Fruit fly (Drosophila melanogaster): Measurements from ENCODE around the gene Dd.

The Dd gene

dm6 chrX:21319202-21319772 is 4.5 kb downstream of the Dd start, which contains the start of the genes SLIRP1 and anox (continued):
- peak; percentile 85 for TF ChIP-seq Fer3 (tag; optimal IDR thresholded peaks at IDR 0.05)
- no peak for TF ChIP-seq Neu2 (GFP tag; optimal IDR thresholded peaks at IDR 0.05; ENCODE audit: borderline replicate concordance)
- TF ChIP-seq CG18476 (GFP tag; optimal IDR thresholded peaks at IDR 0.05) = peak; percentile 80
- TF ChIP-seq CG7556 (GFP tag; optimal IDR thresholded peaks at IDR 0.05) = peak; percentile 92
- TF ChIP-seq Gug (GFP tag; IDR thresholded peaks at IDR 0.05) = peak; percentile 63; the same call in 3 of the 4 replicates
- no peak for TF ChIP-seq CG7963 (GFP tag; IDR thresholded peaks at IDR 0.05; ENCODE audit: partially characterized antibody)
- TF ChIP-seq CG34376 (GFP tag; optimal IDR thresholded peaks at IDR 0.05) = peak; percentile 77
- no peak for TF ChIP-seq Dll (GFP tag; IDR thresholded peaks at IDR 0.05; ENCODE audit: partially characterized antibody)
- TF ChIP-seq CG10462 (GFP tag; optimal IDR thresholded peaks at IDR 0.05) = peak; percentile 70
- peak; percentile 52 for TF ChIP-seq CG2116 (GFP tag; optimal IDR thresholded peaks at IDR 0.05)
- no peak for TF ChIP-seq CG17568 (GFP tag; optimal IDR thresholded peaks at IDR 0.05)
- peak; percentile 43 for TF ChIP-seq CG3995 (GFP tag; optimal IDR thresholded peaks at IDR 0.05)
- no peak for TF ChIP-seq sima (GFP tag; optimal IDR thresholded peaks at IDR 0.05)
- TF ChIP-seq phol (tag; optimal IDR thresholded peaks at IDR 0.05) = peak; percentile 93
- TF ChIP-seq Optix (GFP tag; IDR thresholded peaks at IDR 0.05) = no peak
- peak; percentile 85 for TF ChIP-seq CG9817 (tag; optimal IDR thresholded peaks at IDR 0.05)
- TF ChIP-seq CG11093 (GFP tag; IDR thresholded peaks at IDR 0.05) = peak; percentile 67
- TF ChIP-seq sim (GFP tag; IDR thresholded peaks at IDR 0.05) = no peak
- TF ChIP-seq CG31365 (tag; optimal IDR thresholded peaks at IDR 0.05) = peak; percentile 46
- TF ChIP-seq ash1 (GFP tag; optimal IDR thresholded peaks at IDR 0.05) = no peak
- peak; percentile 38; the same call in 1 of the 2 replicates for TF ChIP-seq wdn (GFP tag; IDR thresholded peaks at IDR 0.05)
- TF ChIP-seq gsb-n (tag; optimal IDR thresholded peaks at IDR 0.05) = peak; percentile 83
- TF ChIP-seq pan (optimal IDR thresholded peaks at IDR 0.05) = no peak
- TF ChIP-seq pan (GFP tag; optimal IDR thresholded peaks at IDR 0.05 in 1 of 2, IDR thresholded peaks at IDR 0.05 in 1 of 2) = peak in 1 of 2 experiments; percentile 78
- TF ChIP-seq CG13296 (GFP tag; optimal IDR thresholded peaks at IDR 0.05) = peak; percentile 86
- TF ChIP-seq onecut (GFP tag; IDR thresholded peaks at IDR 0.05) = peak; percentile 60
- no peak for TF ChIP-seq Hr39 (optimal IDR thresholded peaks at IDR 0.05)
- no peak for TF ChIP-seq CG42726 (GFP tag; IDR thresholded peaks at IDR 0.05; ENCODE audit: partially characterized antibody)
- no peak for TF ChIP-seq tna (GFP tag; IDR thresholded peaks at IDR 0.05; ENCODE audit: partially characterized antibody)
- peak; percentile 91 for TF ChIP-seq CG11504 (tag; optimal IDR thresholded peaks at IDR 0.05)
- TF ChIP-seq Med (GFP tag) = peak; percentile 92
- TF ChIP-seq CG16779 (GFP tag; IDR thresholded peaks at IDR 0.05) = no peak
- TF ChIP-seq CG10147 (GFP tag; optimal IDR thresholded peaks at IDR 0.05) = peak; percentile 92
- TF ChIP-seq so (GFP tag; IDR thresholded peaks at IDR 0.05) = no peak; the same call in 2 of the 3 replicates
- peak; percentile 72 for TF ChIP-seq CG6683 (GFP tag; optimal IDR thresholded peaks at IDR 0.05)
- TF ChIP-seq CG4617 (GFP tag; optimal IDR thresholded peaks at IDR 0.05; ENCODE audit: borderline replicate concordance) = peak; percentile 55
- TF ChIP-seq oc (tag; optimal IDR thresholded peaks at IDR 0.05) = peak; percentile 74
- TF ChIP-seq CG15696 (tag; optimal IDR thresholded peaks at IDR 0.05) = peak; percentile 68
- TF ChIP-seq croc (GFP tag; conservative IDR thresholded peaks at IDR 0.05) = peak; percentile 71
- peak; percentile 74 for TF ChIP-seq sisA (GFP tag; IDR thresholded peaks at IDR 0.05)
- peak; percentile 78 to 87 for TF ChIP-seq dpn (GFP tag; optimal IDR thresholded peaks at IDR 0.05)
- TF ChIP-seq CTCF (GFP tag; optimal IDR thresholded peaks at IDR 0.05) = peak; percentile 36
- no peak for TF ChIP-seq corto (GFP tag; optimal IDR thresholded peaks at IDR 0.05)
- TF ChIP-seq CG16863 (GFP tag; optimal IDR thresholded peaks at IDR 0.05) = peak; percentile 78
- TF ChIP-seq CG12769 (tag; optimal IDR thresholded peaks at IDR 0.05) = peak; percentile 83
- TF ChIP-seq tgo (GFP tag; IDR thresholded peaks at IDR 0.05) = peak; percentile 85
- peak; percentile 93 for TF ChIP-seq CG12391 (tag; optimal IDR thresholded peaks at IDR 0.05)
- peak; percentile 78 for TF ChIP-seq Blimp-1 (GFP tag; optimal IDR thresholded peaks at IDR 0.05)
- TF ChIP-seq CG10543 (GFP tag; optimal IDR thresholded peaks at IDR 0.05) = peak; percentile 77
- peak; percentile 92 for TF ChIP-seq CG2120 (GFP tag; optimal IDR thresholded peaks at IDR 0.05)

All from whole organism, embryonic.